Worm (Caenorhabditis elegans) whole organism, L1 larva: ENCODE data around the gene sdc-1.

Experiments
- C04F5.9 ChIP-seq: sonication (generic microtip); optimal IDR thresholded peaks from 2 replicates; lab custom pipeline; 2016; ENCODE audit warnings: missing genetic modification characterization, missing compliant biosample characterization
- C16A3.4 ChIP-seq: fragments of 150-350 bp; optimal IDR thresholded peaks from 2 replicates; lab custom pipeline; 2014; ENCODE audit warnings: missing biosample characterization, missing genetic modification characterization
- C34B4.2 ChIP-seq: sonication (generic microtip); optimal IDR thresholded peaks from 2 replicates; lab custom pipeline; 2017; ENCODE audit warnings: mild to moderate bottlenecking, missing genetic modification characterization, missing compliant biosample characterization
- aha-1 ChIP-seq: fragments of 150-350 bp; optimal IDR thresholded peaks from 2 replicates; lab custom pipeline; 2014; ENCODE audit warnings: missing biosample characterization, missing genetic modification characterization
- ceh-8 ChIP-seq: fragments of 200-800 bp; sonication (Bioruptor generic); optimal IDR thresholded peaks from 2 replicates; lab custom pipeline; 2018; ENCODE audit warnings: mild to moderate bottlenecking, missing genetic modification characterization, moderate library complexity, missing compliant biosample characterization
- ceh-82 ChIP-seq, 3 experiments: fragments of 150-350 bp in 1 of 3; sonication (generic microtip) in 2 of 3; optimal IDR thresholded peaks; 2 replicates each; lab custom pipeline; 2014 to 2017; ENCODE audit warnings: missing biosample characterization in 3 of 3, missing genetic modification characterization in 3 of 3
- ceh-88 ChIP-seq: fragments of 200-800 bp; sonication (Bioruptor generic); IDR thresholded peaks from 2 replicates; pipeline ENCODE4 v1.3.6; 2022; ENCODE audit warnings: missing genetic modification characterization, missing compliant biosample characterization
- ceh-90 ChIP-seq: sonication (generic microtip); optimal IDR thresholded peaks from 2 replicates; lab custom pipeline; 2016; ENCODE audit warnings: missing genetic modification characterization, missing compliant biosample characterization
- dpl-1 ChIP-seq, 3 experiments: fragments of 150-350 bp in 2 of 3; sonication (generic microtip) in 1 of 3; optimal IDR thresholded peaks; 2 replicates each; lab custom pipeline; 2014 to 2017; ENCODE audit warnings: missing biosample characterization in 3 of 3, missing genetic modification characterization in 3 of 3, missing genetic modification reagents in 3 of 3
- dsc-1 ChIP-seq: sonication (generic microtip); optimal IDR thresholded peaks from 2 replicates; lab custom pipeline; 2016; ENCODE audit warnings: mild to moderate bottlenecking, missing genetic modification characterization, missing compliant biosample characterization
- efl-1 ChIP-seq, 4 experiments: fragments of 150-350 bp; optimal IDR thresholded peaks in 3 of 4; peaks in 1 of 4; 1 replicate in 1 of 4; 2 replicates in 3 of 4; lab custom pipeline; 2014; ENCODE audit warnings: missing biosample characterization in 2 of 4, missing genetic modification characterization in 2 of 4, missing genetic modification reagents in 2 of 4
- egl-13 ChIP-seq: sonication (generic microtip); optimal IDR thresholded peaks from 2 replicates; lab custom pipeline; 2016; ENCODE audit warnings: missing genotype, missing genetic modification reagents, missing genetic modification characterization, missing compliant biosample characterization
- egl-27 ChIP-seq, 2 experiments: fragments of 150-350 bp in 1 of 2; sonication (generic microtip); optimal IDR thresholded peaks; 3 replicates each; lab custom pipeline; 2017 to 2018; ENCODE audit warnings: missing biosample characterization in 2 of 2, missing genetic modification characterization in 2 of 2, missing genetic modification reagents in 2 of 2
- elt-2 ChIP-seq: sonication (generic microtip); optimal IDR thresholded peaks from 2 replicates; lab custom pipeline; 2016; ENCODE audit warnings: missing genetic modification characterization, mild to moderate bottlenecking, inconsistent platforms, missing compliant biosample characterization, missing genetic modification reagents
- ets-5 ChIP-seq: fragments of 200-800 bp; sonication (Bioruptor generic); IDR thresholded peaks from 2 replicates; pipeline ENCODE4 v1.3.6; 2022; ENCODE audit warnings: missing genetic modification characterization, missing compliant biosample characterization
- fkh-10 ChIP-seq: sonication (generic microtip); optimal IDR thresholded peaks from 2 replicates; lab custom pipeline; 2017; ENCODE audit warnings: missing biosample characterization, missing genetic modification reagents, missing genetic modification characterization
- grh-1 ChIP-seq: fragments of 200-800 bp; sonication (Bioruptor generic); IDR thresholded peaks from 2 replicates; pipeline ENCODE4 v1.3.6; 2022; ENCODE audit warnings: missing genetic modification reagents, missing genetic modification characterization, missing compliant biosample characterization
- hpl-2 ChIP-seq: fragments of 150-350 bp; optimal IDR thresholded peaks from 2 replicates; lab custom pipeline; 2014; ENCODE audit warnings: missing biosample characterization, missing genetic modification reagents, missing genetic modification characterization
- jun-1 ChIP-seq: fragments of 150-350 bp; optimal IDR thresholded peaks from 2 replicates; lab custom pipeline; 2014; ENCODE audit warnings: missing biosample characterization, missing genetic modification reagents, missing genetic modification characterization
- lin-14 ChIP-seq: fragments of 200-800 bp; sonication (Bioruptor generic); optimal IDR thresholded peaks from 2 replicates; lab custom pipeline; 2018; ENCODE audit warnings: mild to moderate bottlenecking, missing genetic modification characterization, moderate library complexity, missing compliant biosample characterization
- lin-39 ChIP-seq: fragments of 150-350 bp; optimal IDR thresholded peaks from 2 replicates; lab custom pipeline; 2014; ENCODE audit warnings: missing biosample characterization, missing genetic modification reagents, missing genetic modification characterization
- lir-3 ChIP-seq: sonication (generic microtip); optimal IDR thresholded peaks from 2 replicates; lab custom pipeline; 2016; ENCODE audit warnings: mild to moderate bottlenecking, missing genetic modification characterization, moderate library complexity, missing compliant biosample characterization; ENCODE audit not compliant: poor library complexity
- mdl-1 ChIP-seq, 2 experiments: fragments of 150-350 bp; optimal IDR thresholded peaks; 2 replicates each; lab custom pipeline; 2014 to 2017; ENCODE audit warnings: missing biosample characterization in 2 of 2, missing genetic modification characterization in 2 of 2, inconsistent platforms in 1 of 2
- mef-2 ChIP-seq: fragments of 150-350 bp; optimal IDR thresholded peaks from 2 replicates; lab custom pipeline; 2014; ENCODE audit warnings: missing biosample characterization, missing genetic modification characterization
- mep-1 ChIP-seq: fragments of 150-350 bp; optimal IDR thresholded peaks from 2 replicates; lab custom pipeline; 2014; ENCODE audit warnings: missing biosample characterization, missing genetic modification characterization
- nhr-11 ChIP-seq: fragments of 150-350 bp; optimal IDR thresholded peaks from 2 replicates; lab custom pipeline; 2014; ENCODE audit warnings: missing biosample characterization, missing genetic modification characterization
- nhr-19 ChIP-seq: fragments of 200-800 bp; sonication (Bioruptor generic); conservative IDR thresholded peaks from 2 replicates; pipeline ENCODE4 v1.3.6; 2022; ENCODE audit warnings: missing genetic modification characterization, missing compliant biosample characterization
- nhr-20 ChIP-seq: sonication (generic microtip); optimal IDR thresholded peaks from 2 replicates; lab custom pipeline; 2016; ENCODE audit warnings: mild to moderate bottlenecking, missing genetic modification characterization, missing compliant biosample characterization
- nhr-47 ChIP-seq: sonication (generic microtip); optimal IDR thresholded peaks from 2 replicates; lab custom pipeline; 2016; ENCODE audit warnings: mild to moderate bottlenecking, missing genetic modification characterization, moderate library complexity, missing compliant biosample characterization
- nhr-77 ChIP-seq: fragments of 150-350 bp; optimal IDR thresholded peaks from 2 replicates; lab custom pipeline; 2014; ENCODE audit warnings: missing biosample characterization, missing genetic modification characterization
- nhr-84 ChIP-seq: sonication (generic microtip); optimal IDR thresholded peaks from 2 replicates; lab custom pipeline; 2017; ENCODE audit warnings: missing biosample characterization, missing genetic modification characterization
- nhr-85 ChIP-seq: sonication (generic microtip); peaks from one replicate; lab custom pipeline; 2016; ENCODE audit warnings: missing genetic modification characterization, inconsistent platforms, missing compliant biosample characterization
- nhr-90 ChIP-seq: sonication (generic microtip); optimal IDR thresholded peaks from 2 replicates; lab custom pipeline; 2016; ENCODE audit warnings: mild to moderate bottlenecking, missing genetic modification characterization, missing compliant biosample characterization; ENCODE audit not compliant: poor library complexity
- pqm-1 ChIP-seq: sonication (generic microtip); optimal IDR thresholded peaks from 3 replicates; lab custom pipeline; 2017; ENCODE audit warnings: missing biosample characterization, missing genetic modification characterization
- rnt-1 ChIP-seq: sonication (generic microtip); optimal IDR thresholded peaks from 2 replicates; lab custom pipeline; 2016; ENCODE audit warnings: mild to moderate bottlenecking, missing genetic modification characterization, moderate library complexity, missing compliant biosample characterization
- snpc-4 ChIP-seq: fragments of 150-350 bp; optimal IDR thresholded peaks from 2 replicates; lab custom pipeline; 2014; ENCODE audit warnings: missing biosample characterization, missing genetic modification characterization
- snu-23 ChIP-seq: sonication (generic microtip); optimal IDR thresholded peaks from 2 replicates; lab custom pipeline; 2016; ENCODE audit warnings: missing genetic modification characterization, missing compliant biosample characterization
- sox-4 ChIP-seq: sonication (generic microtip); optimal IDR thresholded peaks from 2 replicates; lab custom pipeline; 2016; ENCODE audit warnings: missing genetic modification characterization, missing compliant biosample characterization
- swsn-7 ChIP-seq: sonication (generic microtip); optimal IDR thresholded peaks from 2 replicates; lab custom pipeline; 2016; ENCODE audit warnings: missing genetic modification characterization, missing compliant biosample characterization
- tlp-1 ChIP-seq: fragments of 150-350 bp; optimal IDR thresholded peaks from 2 replicates; lab custom pipeline; 2014; ENCODE audit warnings: missing biosample characterization, missing genetic modification characterization
- unc-130 ChIP-seq: fragments of 150-350 bp; optimal IDR thresholded peaks from 2 replicates; lab custom pipeline; 2017; ENCODE audit warnings: missing biosample characterization, missing genetic modification characterization, inconsistent platforms
- unc-62 ChIP-seq: fragments of 150-350 bp; optimal IDR thresholded peaks from 2 replicates; lab custom pipeline; 2014; ENCODE audit warnings: missing biosample characterization, missing genetic modification reagents, missing genetic modification characterization
- vab-15 ChIP-seq: sonication (generic microtip); optimal IDR thresholded peaks from 2 replicates; lab custom pipeline; 2017; ENCODE audit warnings: missing genotype, mild to moderate bottlenecking, missing genetic modification characterization, missing compliant biosample characterization
- xbp-1 ChIP-seq: sonication (generic microtip); optimal IDR thresholded peaks from 2 replicates; lab custom pipeline; 2016; ENCODE audit warnings: missing genetic modification characterization, missing compliant biosample characterization
- zag-1 ChIP-seq: fragments of 150-350 bp; optimal IDR thresholded peaks from 2 replicates; lab custom pipeline; 2014; ENCODE audit warnings: missing biosample characterization, missing genetic modification characterization
- ztf-4 ChIP-seq: fragments of 150-350 bp; optimal IDR thresholded peaks from 2 replicates; lab custom pipeline; 2014; ENCODE audit warnings: missing biosample characterization, missing genetic modification characterization

sdc-1 gene

DNA sequence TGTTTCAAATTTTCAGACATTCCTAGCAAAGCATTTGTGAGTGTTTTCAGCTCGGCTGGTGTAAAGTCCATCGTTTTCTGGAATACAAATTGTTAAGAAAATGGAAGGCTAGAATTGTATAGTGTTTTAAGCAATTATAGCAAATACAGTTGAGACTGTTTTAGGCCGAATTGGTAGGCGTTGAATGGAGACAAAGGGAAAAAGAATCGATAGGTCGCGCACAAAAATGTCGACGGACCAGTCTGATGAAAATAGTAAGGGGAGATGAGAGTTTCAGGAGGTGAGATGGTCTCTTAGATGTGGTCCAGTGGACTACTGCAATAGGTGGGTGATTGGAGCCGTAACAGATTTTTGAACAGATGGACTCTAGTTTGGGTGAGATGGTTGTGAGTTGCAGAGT, 34.9 kb upstream of the sdc-1 start:
- TF ChIP-seq sox-4 (tag; lab: Kevin White, UChicago) (no peak), nhr-11 (tag; lab: Kevin White, UChicago) (no peak), efl-1 (optimal IDR thresholded peaks at IDR 0.05; lab: Kevin White, UChicago) (no peak), efl-1 (GFP tag; optimal IDR thresholded peaks at IDR 0.05 in 1 of 2; lab: Kevin White, UChicago) (peak in 1 of 2 experiments; percentile 81), ceh-82 (tag; optimal IDR thresholded peaks at IDR 0.05; lab: Kevin White, UChicago) (no peak), nhr-20 (tag; lab: Kevin White, UChicago) (no peak), aha-1 (tag; lab: Kevin White, UChicago) (no peak), snu-23 (GFP tag; lab: Kevin White, UChicago) (no peak), egl-13 (no peak)
- TF ChIP-seq, all 84 proteins: peak for 1

DNA sequence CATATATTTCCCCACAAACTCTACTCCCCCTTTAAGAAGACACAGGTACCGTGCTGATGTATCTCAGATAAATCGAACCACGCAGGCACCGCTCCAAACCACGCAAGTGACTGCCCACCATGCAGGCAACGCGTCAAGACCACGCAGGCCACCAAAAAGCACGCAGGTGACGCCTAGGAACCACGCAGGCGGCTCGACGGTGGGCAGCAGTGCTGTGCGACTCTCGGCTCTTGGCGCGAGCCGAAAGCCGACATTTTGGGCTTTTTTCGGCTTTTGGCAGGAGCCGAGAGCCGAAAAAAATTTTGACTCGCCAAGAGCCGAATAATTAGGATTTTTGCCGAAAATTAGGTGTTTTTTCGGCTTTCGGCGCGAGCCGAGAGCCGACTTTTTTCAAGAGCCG, 32.4 kb upstream of the sdc-1 start:
- no peak for TF ChIP-seq pqm-1 (tag; lab: Kevin White, UChicago)
- TF ChIP-seq swsn-7 (tag; lab: Kevin White, UChicago), result no peak
- no peak for TF ChIP-seq vab-15 (tag; lab: Kevin White, UChicago)
- no peak for TF ChIP-seq hpl-2 (GFP tag; lab: Kevin White, UChicago)
- no peak for TF ChIP-seq nhr-90 (tag; lab: Kevin White, UChicago)
- TF ChIP-seq lin-14 (GFP tag; lab: Kevin White, UChicago), result no peak
- no peak for TF ChIP-seq unc-62 (GFP tag; lab: Kevin White, UChicago)
- TF ChIP-seq dsc-1 (tag; lab: Kevin White, UChicago), result no peak
- no peak for TF ChIP-seq ceh-8 (GFP tag; lab: Kevin White, UChicago)
- no peak for TF ChIP-seq nhr-19 (GFP tag; lab: Robert Waterston, UW)
- TF ChIP-seq mdl-1 (tag; optimal IDR thresholded peaks at IDR 0.05; lab: Kevin White, UChicago), result no peak

DNA sequence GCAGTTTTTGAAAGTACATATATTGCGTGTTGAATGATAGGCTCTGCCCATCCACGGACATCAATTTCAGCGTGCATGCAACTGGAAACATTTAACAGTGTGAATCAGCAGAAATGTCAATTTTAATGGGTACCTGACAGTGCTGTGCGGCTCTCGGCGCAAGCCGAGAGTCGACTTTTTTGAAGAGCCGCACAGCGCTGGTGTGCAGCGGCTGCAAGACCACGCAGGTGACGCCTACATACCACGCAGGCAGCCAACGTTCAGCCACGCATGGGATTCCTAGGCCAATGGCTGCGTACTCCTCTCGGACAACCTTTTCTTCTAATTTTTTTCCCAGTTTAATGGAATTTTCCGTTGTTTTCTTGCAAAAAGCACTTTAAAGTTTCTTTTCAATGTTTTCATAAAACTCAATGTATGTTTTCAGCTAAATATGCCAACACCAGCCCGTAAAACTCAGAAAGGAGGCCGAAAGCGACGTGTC, 30.8 kb upstream of the sdc-1 start, which contains the start of gene W10G6.1:
TSS of gene W10G6.1 (plus strand) at position 431 of the 481 bp plus-strand sequence.
- TF ChIP-seq snpc-4 (tag; lab: Kevin White, UChicago), result no peak
- TF ChIP-seq efl-1 (optimal IDR thresholded peaks at IDR 0.05; lab: Kevin White, UChicago), result no peak
- no peak for TF ChIP-seq efl-1 (GFP tag; optimal IDR thresholded peaks at IDR 0.05 in 1 of 2; lab: Kevin White, UChicago)
- TF ChIP-seq lir-3 (tag; lab: Kevin White, UChicago), result no peak
- no peak for TF ChIP-seq hpl-2 (GFP tag; lab: Kevin White, UChicago)
- no peak for TF ChIP-seq unc-130
- TF ChIP-seq mef-2 (tag; lab: Kevin White, UChicago), result no peak
- no peak for TF ChIP-seq ceh-8 (GFP tag; lab: Kevin White, UChicago)
- TF ChIP-seq lin-39, result no peak
- no peak for TF ChIP-seq grh-1 (GFP tag; lab: Robert Waterston, UW)
- no peak for TF ChIP-seq tlp-1
- no peak for TF ChIP-seq ceh-88
- no peak for TF ChIP-seq nhr-84 (tag; lab: Kevin White, UChicago)
- no peak for TF ChIP-seq fkh-10
- TF ChIP-seq jun-1 (tag; lab: Kevin White, UChicago), result no peak
- no peak for TF ChIP-seq C04F5.9 (tag; lab: Kevin White, UChicago)
- TF ChIP-seq zag-1 (tag; lab: Kevin White, UChicago), result no peak
- TF ChIP-seq rnt-1 (tag; lab: Kevin White, UChicago), result no peak
- TF ChIP-seq dpl-1 (GFP tag; optimal IDR thresholded peaks at IDR 0.05; lab: Kevin White, UChicago), result no peak
- TF ChIP-seq nhr-11 (tag; lab: Kevin White, UChicago), result no peak
- TF ChIP-seq, all 84 proteins: peak for 0

DNA sequence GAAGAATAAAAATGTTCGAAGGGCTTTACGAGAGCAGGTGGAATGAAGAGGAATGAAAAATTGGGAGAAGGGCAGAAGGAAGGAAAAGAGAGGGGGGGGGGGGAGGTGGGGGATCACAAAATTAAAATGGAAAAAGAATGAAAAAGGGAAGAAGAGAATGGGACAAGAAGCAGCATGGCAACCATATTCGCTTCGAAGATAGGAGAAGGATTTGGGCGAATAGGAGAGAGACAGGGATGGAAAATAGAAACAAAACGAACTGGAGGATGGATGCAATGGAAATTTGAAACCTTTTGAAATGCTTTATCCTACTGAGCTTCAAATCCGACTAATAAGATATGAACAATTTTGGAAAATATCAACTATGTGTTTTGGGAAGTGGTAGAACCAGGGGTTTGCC, 24.9 kb upstream of the sdc-1 start, which contains the start of gene W10G6.6:
TSS of gene W10G6.6 (minus strand) at position 101 of the 400 bp plus-strand sequence.
- TF ChIP-seq nhr-85 (no peak), lir-3 (tag; lab: Kevin White, UChicago) (no peak), ztf-4 (tag; lab: Kevin White, UChicago) (no peak), elt-2 (tag; lab: Kevin White, UChicago) (no peak), C16A3.4 (tag; lab: Kevin White, UChicago) (no peak), nhr-77 (tag; lab: Kevin White, UChicago) (no peak), efl-1 (optimal IDR thresholded peaks at IDR 0.05; lab: Kevin White, UChicago) (no peak), efl-1 (GFP tag; optimal IDR thresholded peaks at IDR 0.05 in 1 of 2; lab: Kevin White, UChicago) (no peak), nhr-47 (tag; lab: Kevin White, UChicago) (no peak), ceh-90 (tag; lab: Kevin White, UChicago) (no peak), xbp-1 (no peak), nhr-11 (tag; lab: Kevin White, UChicago) (no peak), mep-1 (no peak), nhr-19 (GFP tag; lab: Robert Waterston, UW) (no peak), ets-5 (no peak), unc-62 (GFP tag; lab: Kevin White, UChicago) (no peak), egl-27 (tag; optimal IDR thresholded peaks at IDR 0.05; lab: Kevin White, UChicago) (no peak), C34B4.2 (no peak)
